Worm (Caenorhabditis elegans) whole organism, L2 larva: ENCODE data around the gene gpa-4.
A peak's percentile ranks its signal among the peaks of the same experiment; 100 is the strongest.

ENCODE experiments used
- C34F6.9 ChIP-seq: fragments of 150-350 bp; optimal IDR thresholded peaks from 2 replicates; lab custom pipeline; 2014; ENCODE audit warnings: missing biosample characterization, missing genetic modification characterization
- F13H6.1 ChIP-seq: sonication (generic microtip); optimal IDR thresholded peaks from 2 replicates; lab custom pipeline; 2016; ENCODE audit warnings: missing genetic modification characterization, missing compliant biosample characterization
- R02D3.7 ChIP-seq: fragments of 150-350 bp; optimal IDR thresholded peaks from 2 replicates; lab custom pipeline; 2014; ENCODE audit warnings: missing biosample characterization, missing genetic modification characterization
- Y55F3AM.14 ChIP-seq: fragments of 200-800 bp; sonication (Bioruptor generic); optimal IDR thresholded peaks from 2 replicates; lab custom pipeline; 2018; ENCODE audit warnings: mild to moderate bottlenecking, missing genetic modification characterization, missing compliant biosample characterization
- alr-1 ChIP-seq: fragments of 150-350 bp; optimal IDR thresholded peaks from 2 replicates; lab custom pipeline; 2014; ENCODE audit warnings: missing biosample characterization, missing genetic modification characterization
- ama-1 ChIP-seq: fragments of 150-350 bp; optimal IDR thresholded peaks from 2 replicates; lab custom pipeline; 2018; ENCODE audit warnings: inconsistent platforms
- blmp-1 ChIP-seq: sonication (generic microtip); optimal IDR thresholded peaks from 2 replicates; lab custom pipeline; 2017; ENCODE audit warnings: missing genetic modification characterization, mild to moderate bottlenecking, missing compliant biosample characterization, antibody characterized with exemption, moderate library complexity; ENCODE audit not compliant: insufficient read depth
- ceh-82 ChIP-seq: fragments of 150-350 bp; optimal IDR thresholded peaks from 2 replicates; lab custom pipeline; 2014; ENCODE audit warnings: missing biosample characterization, missing genetic modification characterization
- crh-2 ChIP-seq: sonication (generic microtip); optimal IDR thresholded peaks from 2 replicates; lab custom pipeline; 2017; ENCODE audit warnings: missing biosample characterization, missing genetic modification characterization
- dmd-4 ChIP-seq: sonication (generic microtip); optimal IDR thresholded peaks from 2 replicates; lab custom pipeline; 2017; ENCODE audit warnings: missing biosample characterization, missing genetic modification characterization
- elt-1 ChIP-seq: fragments of 150-350 bp; optimal IDR thresholded peaks from 2 replicates; lab custom pipeline; 2014; ENCODE audit warnings: missing biosample characterization, missing genetic modification characterization
- elt-3 ChIP-seq: sonication (generic microtip); optimal IDR thresholded peaks from 2 replicates; lab custom pipeline; 2017; ENCODE audit warnings: missing biosample characterization, missing genetic modification characterization
- fos-1 ChIP-seq: fragments of 150-350 bp; optimal IDR thresholded peaks from 2 replicates; lab custom pipeline; 2014; ENCODE audit warnings: missing biosample characterization, missing genetic modification characterization
- gmeb-1 ChIP-seq: fragments of 150-350 bp; optimal IDR thresholded peaks from 2 replicates; lab custom pipeline; 2014; ENCODE audit warnings: missing biosample characterization, missing genetic modification characterization
- lin-11 ChIP-seq: fragments of 150-350 bp; sonication (generic microtip); optimal IDR thresholded peaks from 2 replicates; lab custom pipeline; 2014; ENCODE audit warnings: missing biosample characterization, missing genetic modification characterization, inconsistent platforms, mixed read lengths
- lin-39 ChIP-seq: fragments of 150-350 bp; optimal IDR thresholded peaks from 2 replicates; lab custom pipeline; 2014; ENCODE audit warnings: missing biosample characterization, missing genetic modification reagents, missing genetic modification characterization
- lsy-2 ChIP-seq, 2 experiments: fragments of 150-350 bp in 1 of 2; sonication (generic microtip) in 1 of 2; optimal IDR thresholded peaks; 2 replicates each; lab custom pipeline; 2014 to 2017; ENCODE audit warnings: missing biosample characterization in 2 of 2, missing genetic modification characterization in 2 of 2
- mbf-1 ChIP-seq: sonication (generic microtip); optimal IDR thresholded peaks from 2 replicates; lab custom pipeline; 2017; ENCODE audit warnings: missing biosample characterization, missing genetic modification characterization
- mdl-1 ChIP-seq, 2 experiments: fragments of 150-350 bp in 1 of 2; sonication (generic microtip) in 1 of 2; optimal IDR thresholded peaks; 2 replicates each; lab custom pipeline; 2017; ENCODE audit warnings: missing biosample characterization in 2 of 2, missing genetic modification characterization in 2 of 2
- nhr-10 ChIP-seq: sonication (generic microtip); optimal IDR thresholded peaks from 2 replicates; lab custom pipeline; 2017; ENCODE audit warnings: missing biosample characterization, missing genetic modification characterization
- nhr-12 ChIP-seq: fragments of 150-350 bp; optimal IDR thresholded peaks from 2 replicates; lab custom pipeline; 2014; ENCODE audit warnings: missing biosample characterization, missing genetic modification characterization
- nhr-129 ChIP-seq: fragments of 150-350 bp; optimal IDR thresholded peaks from 2 replicates; lab custom pipeline; 2014; ENCODE audit warnings: missing biosample characterization, missing genetic modification characterization
- nhr-21 ChIP-seq: fragments of 150-350 bp; optimal IDR thresholded peaks from 2 replicates; lab custom pipeline; 2014; ENCODE audit warnings: missing biosample characterization, missing genetic modification characterization
- nhr-237 ChIP-seq: fragments of 150-350 bp; optimal IDR thresholded peaks from 2 replicates; lab custom pipeline; 2014; ENCODE audit warnings: missing biosample characterization, missing genetic modification characterization
- nhr-25 ChIP-seq: fragments of 150-350 bp; sonication (generic microtip); optimal IDR thresholded peaks from 3 replicates; lab custom pipeline; 2014; ENCODE audit warnings: missing biosample characterization, missing genetic modification characterization
- peb-1 ChIP-seq: fragments of 150-350 bp; optimal IDR thresholded peaks from 2 replicates; lab custom pipeline; 2014; ENCODE audit warnings: missing biosample characterization, missing genetic modification characterization
- sem-4 ChIP-seq: fragments of 150-350 bp; optimal IDR thresholded peaks from 2 replicates; lab custom pipeline; 2014; ENCODE audit warnings: missing biosample characterization, missing genetic modification reagents, missing genetic modification characterization
- sma-9 ChIP-seq, 2 experiments: fragments of 150-350 bp in 1 of 2; sonication (generic microtip) in 1 of 2; optimal IDR thresholded peaks; 2 replicates each; lab custom pipeline; 2014 to 2016; ENCODE audit warnings: missing genetic modification characterization in 2 of 2, mild to moderate bottlenecking in 1 of 2, missing biosample characterization in 1 of 2, missing compliant biosample characterization in 1 of 2, missing genetic modification reagents in 1 of 2, moderate library complexity in 1 of 2
- snpc-4 ChIP-seq: fragments of 150-350 bp; optimal IDR thresholded peaks from 2 replicates; lab custom pipeline; 2014; ENCODE audit warnings: missing biosample characterization, missing genetic modification characterization
- unc-55 ChIP-seq: fragments of 150-350 bp; sonication (generic microtip); optimal IDR thresholded peaks from 3 replicates; lab custom pipeline; 2014; ENCODE audit warnings: missing biosample characterization, missing genetic modification reagents, missing genetic modification characterization
- unc-62 ChIP-seq: fragments of 150-350 bp; optimal IDR thresholded peaks from 2 replicates; lab custom pipeline; 2014; ENCODE audit warnings: missing biosample characterization, missing genetic modification reagents, missing genetic modification characterization
- zag-1 ChIP-seq: fragments of 150-350 bp; optimal IDR thresholded peaks from 2 replicates; lab custom pipeline; 2014; ENCODE audit warnings: missing biosample characterization, missing genetic modification characterization
- ztf-1 ChIP-seq: fragments of 200-800 bp; sonication (Bioruptor generic); conservative IDR thresholded peaks from 2 replicates; pipeline ENCODE4 v1.3.6; 2022; ENCODE audit warnings: missing genetic modification characterization, missing compliant biosample characterization
- ztf-11 ChIP-seq: sonication (generic microtip); optimal IDR thresholded peaks from 2 replicates; lab custom pipeline; 2017; ENCODE audit warnings: missing biosample characterization, missing genetic modification characterization

The gpa-4 gene

ce11 chrIV:410420-410891 lies 9.0 kb downstream of the gpa-4 start, which contains the start of gene T07A9.12 (continued):
- no peak for TF ChIP-seq peb-1 (tag; lab: Kevin White, UChicago)
- peak; percentile 77 for TF ChIP-seq unc-55 (GFP tag; lab: Kevin White, UChicago)
- no peak for TF ChIP-seq elt-3 (tag; lab: Kevin White, UChicago)
- TF ChIP-seq blmp-1 (tag; lab: Kevin White, UChicago), result peak; percentile 32
- TF ChIP-seq nhr-237 (tag; lab: Kevin White, UChicago), result no peak
- no peak for TF ChIP-seq mbf-1 (tag; lab: Kevin White, UChicago)
- no peak for TF ChIP-seq nhr-10 (tag; lab: Kevin White, UChicago)
- no peak for TF ChIP-seq dmd-4 (tag; lab: Kevin White, UChicago)
- TF ChIP-seq nhr-12 (tag; lab: Kevin White, UChicago), result no peak
- TF ChIP-seq sem-4, result peak; percentile 47
- no peak for TF ChIP-seq elt-1 (tag; lab: Kevin White, UChicago)
- TF ChIP-seq snpc-4 (tag; lab: Kevin White, UChicago), result no peak
- peak; percentile 41 for TF ChIP-seq gmeb-1 (tag; lab: Kevin White, UChicago)
- no peak for TF ChIP-seq ceh-82 (tag; lab: Kevin White, UChicago)
- TF ChIP-seq lsy-2 (tag; optimal IDR thresholded peaks at IDR 0.05; lab: Kevin White, UChicago), result peak; percentile 51 to 86

- TF ChIP-seq ceh-82 (tag; lab: Kevin White, UChicago), result no peak
- no peak for TF ChIP-seq fos-1 (tag; lab: Kevin White, UChicago)
- no peak for TF ChIP-seq crh-2 (tag; lab: Kevin White, UChicago)
- TF ChIP-seq nhr-10 (tag; lab: Kevin White, UChicago), result no peak
- no peak for TF ChIP-seq gmeb-1 (tag; lab: Kevin White, UChicago)
- TF ChIP-seq unc-62 (GFP tag; lab: Kevin White, UChicago), result no peak
- TF ChIP-seq ztf-1, result no peak
- TF ChIP-seq Y55F3AM.14, result no peak
- TF ChIP-seq sem-4, result no peak
- no peak for TF ChIP-seq lsy-2 (tag; optimal IDR thresholded peaks at IDR 0.05; lab: Kevin White, UChicago)
- no peak for TF ChIP-seq nhr-21
- TF ChIP-seq, all 48 proteins: peak for 0
Measured at ce11 chrIV:419674-420073, 18.2 kb downstream of the gpa-4 start, which contains the start of gene eri-1. TSS of gene eri-1 (minus strand) at chrIV:419958.

ce11 chrIV:420686-421085 lies 19.2 kb downstream of the gpa-4 start:
- TF ChIP-seq ztf-11 (tag; lab: Kevin White, UChicago) (no peak), mdl-1 (tag; optimal IDR thresholded peaks at IDR 0.05; lab: Kevin White, UChicago) (no peak), gmeb-1 (tag; lab: Kevin White, UChicago) (no peak), Y55F3AM.14 (no peak), peb-1 (tag; lab: Kevin White, UChicago) (no peak), lsy-2 (tag; optimal IDR thresholded peaks at IDR 0.05; lab: Kevin White, UChicago) (no peak), nhr-237 (tag; lab: Kevin White, UChicago) (no peak), nhr-129 (tag; lab: Kevin White, UChicago) (no peak), alr-1 (tag; lab: Kevin White, UChicago) (no peak), ztf-1 (no peak), unc-62 (GFP tag; lab: Kevin White, UChicago) (no peak), sma-9 (GFP tag; optimal IDR thresholded peaks at IDR 0.05; lab: Kevin White, UChicago) (no peak), sma-9 (tag; optimal IDR thresholded peaks at IDR 0.05; lab: Kevin White, UChicago) (no peak), nhr-21 (no peak), dmd-4 (tag; lab: Kevin White, UChicago) (no peak), zag-1 (no peak)

ce11 chrIV:422112-422511 lies 20.6 kb downstream of the gpa-4 start:
- TF ChIP-seq nhr-21 (no peak), lin-11 (tag; lab: Kevin White, UChicago) (no peak), elt-1 (tag; lab: Kevin White, UChicago) (no peak), elt-3 (tag; lab: Kevin White, UChicago) (no peak), unc-62 (GFP tag; lab: Kevin White, UChicago) (no peak), C34F6.9 (tag; lab: Kevin White, UChicago) (no peak), dmd-4 (tag; lab: Kevin White, UChicago) (no peak), mdl-1 (tag; optimal IDR thresholded peaks at IDR 0.05; lab: Kevin White, UChicago) (no peak), nhr-10 (tag; lab: Kevin White, UChicago) (no peak), R02D3.7 (tag; lab: Kevin White, UChicago) (no peak), lin-39 (no peak), nhr-25 (tag; lab: Kevin White, UChicago) (no peak), nhr-12 (tag; lab: Kevin White, UChicago) (no peak), nhr-129 (tag; lab: Kevin White, UChicago) (no peak), ama-1 (lab: Kevin White, UChicago) (no peak), ceh-82 (tag; lab: Kevin White, UChicago) (no peak), F13H6.1 (tag; lab: Kevin White, UChicago) (no peak), ztf-1 (no peak)
